Worm (Caenorhabditis elegans) whole organism, young adult: ENCODE data around the gene idpp-4.

Experiments used
- B0261.1 ChIP-seq: sonication (generic microtip); optimal IDR thresholded peaks from 2 replicates; lab custom pipeline; 2016; ENCODE audit warnings: mild to moderate bottlenecking, missing genetic modification characterization, moderate library complexity, missing compliant biosample characterization
- B0336.3 ChIP-seq: fragments of 200-800 bp; sonication (Bioruptor generic); IDR thresholded peaks from 2 replicates; pipeline ENCODE4 v1.3.6; 2022; ENCODE audit warnings: missing genetic modification characterization, missing compliant biosample characterization
- C17E4.6 ChIP-seq: fragments of 200-800 bp; sonication (Bioruptor generic); IDR thresholded peaks from 2 replicates; pipeline ENCODE4 v1.3.6; 2022; ENCODE audit warnings: missing genetic modification reagents, missing genetic modification characterization, missing compliant biosample characterization
- D2030.7 ChIP-seq: fragments of 200-800 bp; sonication (Bioruptor generic); IDR thresholded peaks from 2 replicates; pipeline ENCODE4 v1.3.6; 2022; ENCODE audit warnings: missing genetic modification reagents, missing genetic modification characterization, missing compliant biosample characterization
- F10E7.11 ChIP-seq: sonication (generic microtip); optimal IDR thresholded peaks from 2 replicates; lab custom pipeline; 2017; ENCODE audit warnings: mild to moderate bottlenecking, missing genetic modification characterization, moderate library complexity, missing compliant biosample characterization
- F23B12.7 ChIP-seq: sonication (generic microtip); optimal IDR thresholded peaks from 2 replicates; lab custom pipeline; 2017; ENCODE audit warnings: missing genetic modification characterization, mild to moderate bottlenecking, missing compliant biosample characterization, antibody characterized with exemption, moderate library complexity; ENCODE audit not compliant: insufficient read depth
- F57C9.4 ChIP-seq: sonication (generic microtip); optimal IDR thresholded peaks from 2 replicates; lab custom pipeline; 2017; ENCODE audit warnings: mild to moderate bottlenecking, missing genetic modification characterization, missing compliant biosample characterization
- K11D2.4 ChIP-seq: fragments of 200-800 bp; sonication (Bioruptor generic); IDR thresholded peaks from 2 replicates; pipeline ENCODE4 v1.3.6; 2022; ENCODE audit warnings: missing genetic modification reagents, missing genetic modification characterization, missing compliant biosample characterization
- T07F8.4 ChIP-seq: sonication (generic microtip); optimal IDR thresholded peaks from 2 replicates; lab custom pipeline; 2016; ENCODE audit warnings: mild to moderate bottlenecking, missing genetic modification characterization, moderate library complexity, missing compliant biosample characterization
- Y53G8AR.9 ChIP-seq: fragments of 200-800 bp; sonication (Bioruptor generic); conservative IDR thresholded peaks from 2 replicates; pipeline ENCODE4 v1.3.6; 2022; ENCODE audit warnings: missing genetic modification reagents, missing genetic modification characterization, missing compliant biosample characterization
- Y79H2A.3 ChIP-seq: fragments of 200-800 bp; sonication (Bioruptor generic); conservative IDR thresholded peaks from 2 replicates; pipeline ENCODE4 v1.3.6; 2022; ENCODE audit warnings: missing genetic modification reagents, missing genetic modification characterization, missing compliant biosample characterization
- ama-1 ChIP-seq, 3 experiments: fragments of 150-350 bp in 1 of 3; sonication (generic microtip) in 2 of 3; optimal IDR thresholded peaks; 2 replicates each; lab custom pipeline; 2014 to 2018; ENCODE audit warnings: missing biosample characterization in 2 of 3, missing genetic modification characterization in 2 of 3, missing genetic modification reagents in 2 of 3
- atf-7 ChIP-seq: sonication (generic microtip); optimal IDR thresholded peaks from 2 replicates; lab custom pipeline; 2017; ENCODE audit warnings: mild to moderate bottlenecking, missing genetic modification characterization, missing compliant biosample characterization
- attf-5 ChIP-seq: fragments of 200-800 bp; sonication (Bioruptor generic); optimal IDR thresholded peaks from 2 replicates; lab custom pipeline; 2018; ENCODE audit warnings: mild to moderate bottlenecking, missing genetic modification characterization, missing compliant biosample characterization
- bed-1 ChIP-seq: fragments of 200-800 bp; sonication (Bioruptor generic); IDR thresholded peaks from 2 replicates; pipeline ENCODE4 v1.3.6; 2022; ENCODE audit warnings: missing genetic modification reagents, missing genetic modification characterization, missing compliant biosample characterization
- ceh-100 ChIP-seq: fragments of 200-800 bp; sonication (Bioruptor generic); IDR thresholded peaks from 2 replicates; pipeline ENCODE4 v1.3.6; 2022; ENCODE audit warnings: missing genetic modification reagents, missing genetic modification characterization, missing compliant biosample characterization
- ceh-27 ChIP-seq: fragments of 200-800 bp; sonication (Bioruptor generic); optimal IDR thresholded peaks from 2 replicates; lab custom pipeline; 2018; ENCODE audit warnings: mild to moderate bottlenecking, missing genetic modification characterization, moderate library complexity, missing compliant biosample characterization
- die-1 ChIP-seq: sonication (generic microtip); optimal IDR thresholded peaks from 2 replicates; lab custom pipeline; 2016; ENCODE audit warnings: missing genotype, mild to moderate bottlenecking, missing genetic modification characterization, missing compliant biosample characterization
- dox-1 ChIP-seq: fragments of 200-800 bp; sonication (Bioruptor generic); IDR thresholded peaks from 2 replicates; pipeline ENCODE4 v1.3.6; 2022; ENCODE audit warnings: missing genetic modification reagents, missing genetic modification characterization, missing compliant biosample characterization
- gei-17 ChIP-seq: fragments of 200-800 bp; sonication (Bioruptor generic); optimal IDR thresholded peaks from 2 replicates; lab custom pipeline; 2018; ENCODE audit warnings: mild to moderate bottlenecking, missing genetic modification characterization, missing compliant biosample characterization
- hlh-12 ChIP-seq: sonication (generic microtip); optimal IDR thresholded peaks from 2 replicates; lab custom pipeline; 2016; ENCODE audit warnings: missing genetic modification characterization, missing compliant biosample characterization
- lin-35 ChIP-seq, 3 experiments: fragments of 150-350 bp in 2 of 3; sonication (generic microtip) in 1 of 3; optimal IDR thresholded peaks; 2 replicates each; lab custom pipeline; 2014 to 2018; ENCODE audit warnings: missing biosample characterization in 3 of 3, missing genetic modification characterization in 3 of 3, missing genetic modification reagents in 3 of 3
- lin-40 ChIP-seq: sonication (generic microtip); optimal IDR thresholded peaks from 2 replicates; lab custom pipeline; 2016; ENCODE audit warnings: missing genetic modification characterization, mild to moderate bottlenecking, missing compliant biosample characterization, missing genotype, missing genetic modification reagents
- lin-54 ChIP-seq: fragments of 200-800 bp; sonication (Bioruptor generic); optimal IDR thresholded peaks from 2 replicates; lab custom pipeline; 2018; ENCODE audit warnings: mild to moderate bottlenecking, missing genetic modification characterization, missing compliant biosample characterization
- lsl-1 ChIP-seq: fragments of 200-800 bp; sonication (Bioruptor generic); optimal IDR thresholded peaks from 2 replicates; lab custom pipeline; 2018; ENCODE audit warnings: mild to moderate bottlenecking, missing genetic modification characterization, moderate library complexity, missing compliant biosample characterization
- madf-10 ChIP-seq: sonication (generic microtip); optimal IDR thresholded peaks from 2 replicates; lab custom pipeline; 2016; ENCODE audit warnings: mild to moderate bottlenecking, missing genetic modification characterization, missing compliant biosample characterization
- madf-6 ChIP-seq: fragments of 200-800 bp; sonication (Bioruptor generic); IDR thresholded peaks from 2 replicates; pipeline ENCODE4 v1.3.6; 2022; ENCODE audit warnings: missing genetic modification reagents, missing genetic modification characterization, missing compliant biosample characterization
- madf-8 ChIP-seq: fragments of 200-800 bp; sonication (Bioruptor generic); conservative IDR thresholded peaks from 2 replicates; pipeline ENCODE4 v1.3.6; 2022; ENCODE audit warnings: missing genetic modification reagents, missing genetic modification characterization, missing compliant biosample characterization
- mcd-1 ChIP-seq: fragments of 200-800 bp; sonication (Bioruptor generic); IDR thresholded peaks from 2 replicates; pipeline ENCODE4 v1.3.6; 2022; ENCODE audit warnings: missing genetic modification reagents, missing genetic modification characterization, missing compliant biosample characterization
- mel-28 ChIP-seq: sonication (generic microtip); optimal IDR thresholded peaks from 2 replicates; lab custom pipeline; 2016; ENCODE audit warnings: borderline replicate concordance, mild to moderate bottlenecking, missing genetic modification characterization, missing compliant biosample characterization
- mxl-1 ChIP-seq: sonication (generic microtip); optimal IDR thresholded peaks from 2 replicates; lab custom pipeline; 2016; ENCODE audit warnings: missing genetic modification characterization, missing compliant biosample characterization
- nfya-2 ChIP-seq: fragments of 200-800 bp; sonication (Bioruptor generic); IDR thresholded peaks from 2 replicates; pipeline ENCODE4 v1.3.6; 2022; ENCODE audit warnings: missing genetic modification reagents, missing genetic modification characterization, missing compliant biosample characterization
- nfyb-1 ChIP-seq: fragments of 200-800 bp; sonication (Bioruptor generic); IDR thresholded peaks from 2 replicates; pipeline ENCODE4 v1.3.6; 2022; ENCODE audit warnings: missing genetic modification reagents, missing genetic modification characterization, missing compliant biosample characterization
- nhr-80 ChIP-seq: sonication (generic microtip); optimal IDR thresholded peaks from 2 replicates; lab custom pipeline; 2016; ENCODE audit warnings: missing genetic modification characterization, missing compliant biosample characterization
- pbrm-1 ChIP-seq: fragments of 200-800 bp; sonication (Bioruptor generic); IDR thresholded peaks from 2 replicates; pipeline ENCODE4 v1.3.6; 2022; ENCODE audit warnings: missing genetic modification reagents, missing genetic modification characterization, missing compliant biosample characterization
- rec-8 ChIP-seq, 2 experiments: sonication (generic microtip); optimal IDR thresholded peaks; 2 replicates each; lab custom pipeline; 2016; ENCODE audit warnings: mild to moderate bottlenecking in 2 of 2, missing genetic modification characterization in 2 of 2, missing genetic modification reagents in 2 of 2, missing genotype in 2 of 2, missing biosample characterization in 1 of 2, missing compliant biosample characterization in 1 of 2, moderate library complexity in 1 of 2
- rpc-1 ChIP-seq, 2 experiments: fragments of 150-350 bp in 1 of 2; sonication (generic microtip) in 1 of 2; optimal IDR thresholded peaks; 2 replicates each; lab custom pipeline; 2014 to 2018; ENCODE audit warnings: missing biosample characterization in 1 of 2, missing genetic modification characterization in 1 of 2, missing genetic modification reagents in 1 of 2, missing genotype in 1 of 2
- snpc-1.3 ChIP-seq: sonication (generic microtip); optimal IDR thresholded peaks from 2 replicates; lab custom pipeline; 2017; ENCODE audit warnings: missing genetic modification characterization, mild to moderate bottlenecking, missing compliant biosample characterization, antibody characterized with exemption, moderate library complexity, missing genotype, missing genetic modification reagents; ENCODE audit not compliant: insufficient read depth
- snpc-3.4 ChIP-seq: sonication (generic microtip); optimal IDR thresholded peaks from 2 replicates; lab custom pipeline; 2017; ENCODE audit warnings: missing genetic modification characterization, mild to moderate bottlenecking, missing compliant biosample characterization, antibody characterized with exemption, moderate library complexity, missing genotype, missing genetic modification reagents
- snpc-4 ChIP-seq, 5 experiments: fragments of 150-350 bp in 1 of 5; sonication (generic microtip) in 4 of 5; optimal IDR thresholded peaks; 2 replicates each; lab custom pipeline; 2014 to 2018; ENCODE audit warnings: missing genetic modification characterization in 5 of 5, missing biosample characterization in 3 of 5, antibody characterized with exemption in 2 of 5, mild to moderate bottlenecking in 2 of 5, missing compliant biosample characterization in 2 of 5, missing genotype in 2 of 5, moderate library complexity in 2 of 5, missing genetic modification reagents in 1 of 5
- tbp1 ChIP-seq: fragments of 200-800 bp; sonication (Bioruptor generic); optimal IDR thresholded peaks from 2 replicates; lab custom pipeline; 2018; ENCODE audit warnings: mild to moderate bottlenecking, missing genetic modification characterization, missing compliant biosample characterization
- tlf-1 ChIP-seq: fragments of 200-800 bp; sonication (Bioruptor generic); optimal IDR thresholded peaks from 2 replicates; lab custom pipeline; 2018; ENCODE audit warnings: mild to moderate bottlenecking, missing genetic modification characterization, missing compliant biosample characterization
- unc-130 ChIP-seq: sonication (generic microtip); optimal IDR thresholded peaks from 2 replicates; lab custom pipeline; 2016; ENCODE audit warnings: missing genetic modification reagents, missing genetic modification characterization, missing compliant biosample characterization

idpp-4 gene

ce11 chrII:10302646-10303045 is 18.6 kb upstream of the idpp-4 start, which contains the start of gene clpp-1:
clpp-1 (minus strand) TSS chrII:10302842.
- TF ChIP-seq nfyb-1 (GFP tag; lab: Robert Waterston, UW): peak; percentile 43; the same call in 1 of the 2 replicates
- no peak for TF ChIP-seq madf-8
- TF ChIP-seq gei-17 (GFP tag; lab: Kevin White, UChicago): peak; percentile 12
- TF ChIP-seq snpc-3.4 (tag; lab: Kevin White, UChicago): peak; percentile 5
- peak; percentile 31 for TF ChIP-seq tlf-1 (GFP tag; lab: Kevin White, UChicago)
- TF ChIP-seq lsl-1 (GFP tag; lab: Kevin White, UChicago): no peak
- no peak for TF ChIP-seq nfya-2
- TF ChIP-seq lin-54 (GFP tag; lab: Kevin White, UChicago): peak; percentile 17
- TF ChIP-seq mel-28 (tag; lab: Kevin White, UChicago): peak; percentile 39
- TF ChIP-seq atf-7 (tag; lab: Kevin White, UChicago): peak; percentile 74
- 0 out of 2 replicates have a peak, but pooled peaks have one; percentile 7 for TF ChIP-seq bed-1 (GFP tag; lab: Robert Waterston, UW)
- TF ChIP-seq hlh-12: no peak
- peak; percentile 23; the same call in 1 of the 2 replicates for TF ChIP-seq B0336.3 (GFP tag; lab: Robert Waterston, UW)
- peak; percentile 2 for TF ChIP-seq F10E7.11
- 0 out of 2 replicates have a peak, but pooled peaks have one; percentile 14 for TF ChIP-seq K11D2.4 (GFP tag; lab: Robert Waterston, UW)
- TF ChIP-seq Y53G8AR.9 (GFP tag; lab: Robert Waterston, UW): peak; percentile 50; the same call in 1 of the 2 replicates
- TF ChIP-seq ama-1 (optimal IDR thresholded peaks at IDR 0.05; lab: Kevin White, UChicago): peak; percentile 35
- TF ChIP-seq ama-1 (GFP tag; optimal IDR thresholded peaks at IDR 0.05; lab: Kevin White, UChicago): no peak

ce11 chrII:10303663-10304115 is 17.6 kb upstream of the idpp-4 start, which contains the start of gene vha-9:
vha-9 (minus strand) TSS chrII:10303713.
- TF ChIP-seq F10E7.11: no peak
- peak; percentile 46; the same call in 1 of the 2 replicates for TF ChIP-seq nfyb-1 (GFP tag; lab: Robert Waterston, UW)
- TF ChIP-seq snpc-3.4 (tag; lab: Kevin White, UChicago): peak; percentile 52
- TF ChIP-seq tlf-1 (GFP tag; lab: Kevin White, UChicago): peak; percentile 19
- TF ChIP-seq snpc-4 (GFP tag; optimal IDR thresholded peaks at IDR 0.05; lab: Kevin White, UChicago): no peak
- TF ChIP-seq snpc-4 (tag; optimal IDR thresholded peaks at IDR 0.05; lab: Kevin White, UChicago): peak in 1 of 4 experiments; percentile 37
- TF ChIP-seq lin-54 (GFP tag; lab: Kevin White, UChicago): peak; percentile 63
- no peak for TF ChIP-seq mxl-1 (tag; lab: Kevin White, UChicago)
- TF ChIP-seq C17E4.6 (GFP tag; lab: Robert Waterston, UW): no peak
- peak; percentile 27 for TF ChIP-seq madf-10 (tag; lab: Kevin White, UChicago)
- no peak for TF ChIP-seq F57C9.4 (tag; lab: Kevin White, UChicago)
- peak; percentile 70 for TF ChIP-seq ceh-100 (GFP tag; lab: Robert Waterston, UW)
- peak; percentile 33 for TF ChIP-seq rpc-1 (optimal IDR thresholded peaks at IDR 0.05; lab: Kevin White, UChicago)
- TF ChIP-seq rpc-1 (tag; optimal IDR thresholded peaks at IDR 0.05; lab: Kevin White, UChicago): no peak
- TF ChIP-seq dox-1 (GFP tag; lab: Robert Waterston, UW): peak; percentile 57; the same call in 1 of the 2 replicates
- TF ChIP-seq rec-8 (tag; optimal IDR thresholded peaks at IDR 0.05; lab: Kevin White, UChicago): no peak
- TF ChIP-seq D2030.7 (GFP tag; lab: Robert Waterston, UW): peak; percentile 51; the same call in 1 of the 2 replicates
- TF ChIP-seq nhr-80 (tag; lab: Kevin White, UChicago): peak; percentile 32
- TF ChIP-seq F23B12.7: peak; percentile 69
- TF ChIP-seq tbp1 (GFP tag; lab: Kevin White, UChicago): peak; percentile 61
- no peak for TF ChIP-seq Y79H2A.3 (GFP tag; lab: Robert Waterston, UW)
- peak; percentile 33 for TF ChIP-seq ceh-27 (GFP tag; lab: Kevin White, UChicago)
- peak; percentile 64 for TF ChIP-seq madf-6
- TF ChIP-seq unc-130 (GFP tag; lab: Kevin White, UChicago): no peak
- TF ChIP-seq die-1 (tag; lab: Kevin White, UChicago): no peak
- TF ChIP-seq mel-28 (tag; lab: Kevin White, UChicago): no peak
- TF ChIP-seq mcd-1 (GFP tag; lab: Robert Waterston, UW): peak; percentile 59
- TF ChIP-seq B0261.1 (tag; lab: Kevin White, UChicago): peak; percentile 26
- peak; percentile 40; the same call in 1 of the 2 replicates for TF ChIP-seq pbrm-1
- TF ChIP-seq attf-5 (GFP tag; lab: Kevin White, UChicago): peak; percentile 45
- peak in 1 of 3 experiments; percentile 26 for TF ChIP-seq lin-35 (GFP tag; optimal IDR thresholded peaks at IDR 0.05; lab: Kevin White, UChicago)
- peak; percentile 72 for TF ChIP-seq snpc-1.3 (tag; lab: Kevin White, UChicago)
- TF ChIP-seq lin-40: peak; percentile 44
- no peak for TF ChIP-seq T07F8.4
